Fruit fly (Drosophila melanogaster): ENCODE data around the gene eIF3a.

eIF3a gene

DNA sequence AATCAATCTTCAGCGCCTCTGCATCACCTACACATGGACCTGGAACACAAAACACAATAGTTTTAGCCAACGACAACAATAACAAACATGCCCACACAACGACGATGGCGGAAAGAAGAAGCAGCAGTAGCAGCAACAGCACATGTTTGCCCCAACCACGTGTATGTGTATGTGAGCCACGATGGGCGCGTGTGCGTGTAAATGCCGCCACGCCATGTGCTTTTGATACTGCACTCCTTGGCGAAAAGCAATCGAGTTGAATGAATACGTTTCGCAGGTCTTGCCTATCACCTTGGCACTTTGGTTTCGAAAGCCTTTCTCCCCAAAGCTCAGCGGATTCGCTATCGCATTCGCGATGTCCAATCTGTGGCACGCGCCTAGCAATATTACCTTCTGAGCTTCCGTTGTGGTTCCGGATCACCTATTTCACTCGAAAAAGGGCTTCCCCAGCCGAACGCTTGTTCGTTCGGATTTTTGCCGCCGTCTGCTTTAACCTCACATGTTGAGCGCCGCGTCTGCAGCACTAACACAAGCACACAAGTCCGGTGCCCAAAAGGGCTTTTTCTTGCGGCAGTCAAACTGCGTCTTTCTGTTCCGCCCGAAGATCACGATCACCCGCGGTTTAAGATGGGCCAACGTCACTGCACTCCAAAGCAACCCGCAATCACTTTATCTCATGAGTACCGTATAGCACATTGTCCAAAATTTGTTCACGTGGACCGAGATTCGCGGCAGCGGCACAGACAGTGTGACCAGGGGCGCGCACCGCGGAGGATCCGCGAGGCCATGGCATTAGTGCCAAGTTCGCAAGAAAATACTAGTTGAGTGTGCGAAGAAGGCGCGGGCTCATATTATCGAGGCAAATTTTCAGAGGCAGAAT lies 4.9 kb downstream of the eIF3a start, which contains the start of gene srl (continued):
- TF ChIP-seq CoRest (tag; optimal IDR thresholded peaks at IDR 0.05) (no peak), her (GFP tag; optimal IDR thresholded peaks at IDR 0.05) (peak; percentile 63), btn (GFP tag; optimal IDR thresholded peaks at IDR 0.05) (no peak), pum (GFP tag; optimal IDR thresholded peaks at IDR 0.05) (no peak), tx (GFP tag; optimal IDR thresholded peaks at IDR 0.05) (no peak), CG15514 (GFP tag; optimal IDR thresholded peaks at IDR 0.05) (peak; percentile 69), CG12659 (GFP tag; optimal IDR thresholded peaks at IDR 0.05) (peak; percentile 71), insv (GFP tag; optimal IDR thresholded peaks at IDR 0.05) (no peak), ro (GFP tag; IDR thresholded peaks at IDR 0.05) (no peak), unc-4 (GFP tag; IDR thresholded peaks at IDR 0.05; ENCODE audit: partially characterized antibody) (no peak; the same call in 1 of the 2 replicates), GATAe (GFP tag; conservative IDR thresholded peaks at IDR 0.05) (no peak), CG3407 (GFP tag; optimal IDR thresholded peaks at IDR 0.05) (no peak), Eip74EF (GFP tag; optimal IDR thresholded peaks at IDR 0.05) (no peak), lola (GFP tag; optimal IDR thresholded peaks at IDR 0.05) (no peak), zen2 (GFP tag; IDR thresholded peaks at IDR 0.05; ENCODE audit: partially characterized antibody) (0 out of 3 replicates have a peak, but pooled peaks have one; percentile 49), gsb (GFP tag; IDR thresholded peaks at IDR 0.05) (no peak), Tbp (GFP tag; optimal IDR thresholded peaks at IDR 0.05) (peak; percentile 87), jing (GFP tag; optimal IDR thresholded peaks at IDR 0.05) (no peak), eyg (GFP tag; optimal IDR thresholded peaks at IDR 0.05) (no peak), lilli (GFP tag; optimal IDR thresholded peaks at IDR 0.05) (peak; percentile 3), Lhr (GFP tag; optimal IDR thresholded peaks at IDR 0.05) (peak; percentile 56), sr (GFP tag; IDR thresholded peaks at IDR 0.05) (peak; percentile 76), CG30403 (GFP tag; optimal IDR thresholded peaks at IDR 0.05) (no peak), CG15696 (tag; optimal IDR thresholded peaks at IDR 0.05) (no peak), Ravus (GFP tag; IDR thresholded peaks at IDR 0.05) (no peak), CG9215 (GFP tag; IDR thresholded peaks at IDR 0.05) (no peak), Sox102F (GFP tag; optimal IDR thresholded peaks at IDR 0.05) (no peak), CG5245 (GFP tag; optimal IDR thresholded peaks at IDR 0.05) (no peak), ase (GFP tag; IDR thresholded peaks at IDR 0.05) (no peak), unpg (GFP tag; optimal IDR thresholded peaks at IDR 0.05) (no peak), Ssrp (tag; optimal IDR thresholded peaks at IDR 0.05) (no peak), ash1 (GFP tag; optimal IDR thresholded peaks at IDR 0.05) (no peak), CG3838 (GFP tag; optimal IDR thresholded peaks at IDR 0.05) (no peak), CG10979 (tag; optimal IDR thresholded peaks at IDR 0.05) (peak; percentile 8), Lpt (GFP tag; optimal IDR thresholded peaks at IDR 0.05) (no peak), CG8924 (tag; optimal IDR thresholded peaks at IDR 0.05) (no peak), CG18476 (GFP tag; optimal IDR thresholded peaks at IDR 0.05) (no peak), zfh2 (GFP tag; optimal IDR thresholded peaks at IDR 0.05) (no peak), HLH3B (GFP tag; IDR thresholded peaks at IDR 0.05) (no peak), CG10543 (GFP tag; optimal IDR thresholded peaks at IDR 0.05) (peak; percentile 51), inv (GFP tag; IDR thresholded peaks at IDR 0.05; ENCODE audit: partially characterized antibody) (no peak), ato (GFP tag; IDR thresholded peaks at IDR 0.05; ENCODE audit: partially characterized antibody) (no peak), Bgb (GFP tag; IDR thresholded peaks at IDR 0.05; ENCODE audit: partially characterized antibody) (0 out of 2 replicates have a peak, but pooled peaks have one; percentile 25), esg (GFP tag; conservative IDR thresholded peaks at IDR 0.05) (no peak), usp (GFP tag; optimal IDR thresholded peaks at IDR 0.05) (no peak), gsb-n (tag; optimal IDR thresholded peaks at IDR 0.05) (no peak), CG13894 (tag; optimal IDR thresholded peaks at IDR 0.05) (no peak), CG1233 (GFP tag; optimal IDR thresholded peaks at IDR 0.05) (no peak)

All from whole organism, embryonic.